Fruit fly (Drosophila melanogaster) whole organism, embryonic: ENCODE data around the gene Rab30.

Experiments used
- BEAF-32 ChIP-seq: fragments of 200-800 bp; sonication (Bioruptor generic); optimal IDR thresholded peaks from 3 replicates; lab custom pipeline; 2017; ENCODE audit warnings: missing biosample characterization, missing genetic modification characterization, mild to moderate bottlenecking, moderate library complexity, missing genetic modification reagents
- Bgb ChIP-seq: fragments of 200-800 bp; sonication (Bioruptor generic); IDR thresholded peaks from 2 replicates; pipeline ENCODE4 v1.3.6; 2022; ENCODE audit warnings: missing biosample characterization, missing genetic modification characterization; ENCODE audit not compliant: partially characterized antibody
- CG12155 ChIP-seq: fragments of 200-800 bp; sonication (Bioruptor generic); optimal IDR thresholded peaks from 3 replicates; lab custom pipeline; 2016; ENCODE audit warnings: missing biosample characterization, missing genetic modification characterization
- CG12391 ChIP-seq: fragments of 200-800 bp; sonication (Bioruptor generic); optimal IDR thresholded peaks from 3 replicates; lab custom pipeline; 2018; ENCODE audit warnings: missing biosample characterization, mild to moderate bottlenecking, missing genetic modification characterization, moderate library complexity
- CG13296 ChIP-seq: fragments of 200-800 bp; sonication (Bioruptor generic); optimal IDR thresholded peaks from 3 replicates; lab custom pipeline; 2018; ENCODE audit warnings: missing biosample characterization, mild to moderate bottlenecking, missing genetic modification characterization
- CG31365 ChIP-seq: fragments of 200-800 bp; sonication (Bioruptor generic); optimal IDR thresholded peaks from 2 replicates; lab custom pipeline; 2018; ENCODE audit warnings: missing biosample characterization, mild to moderate bottlenecking, missing genetic modification characterization
- CG32767 ChIP-seq: fragments of 200-800 bp; sonication (Bioruptor generic); IDR thresholded peaks from 2 replicates; pipeline ENCODE4 v1.3.6; 2022; ENCODE audit warnings: missing biosample characterization, missing genetic modification characterization
- CG33557 ChIP-seq: fragments of 200-800 bp; sonication (Bioruptor generic); optimal IDR thresholded peaks from 2 replicates; lab custom pipeline; 2019; ENCODE audit warnings: missing biosample characterization, mild to moderate bottlenecking, missing genetic modification characterization, moderate library complexity
- CG34422 ChIP-seq: fragments of 200-800 bp; sonication (Bioruptor generic); IDR thresholded peaks from 3 replicates; pipeline ENCODE4 v1.3.6; 2022; ENCODE audit warnings: missing biosample characterization, missing genetic modification characterization
- CG4282 ChIP-seq: fragments of 200-800 bp; sonication (Bioruptor generic); optimal IDR thresholded peaks from 2 replicates; lab custom pipeline; 2016; ENCODE audit warnings: missing biosample characterization, missing genetic modification characterization
- CG4820 ChIP-seq: fragments of 200-800 bp; sonication (Bioruptor generic); optimal IDR thresholded peaks from 3 replicates; lab custom pipeline; 2016; ENCODE audit warnings: missing biosample characterization, missing genetic modification characterization
- CG9215 ChIP-seq: fragments of 200-800 bp; sonication (Bioruptor generic); IDR thresholded peaks from 2 replicates; pipeline ENCODE4 v1.3.6; 2022; ENCODE audit warnings: missing biosample characterization, missing genetic modification characterization
- CTCF ChIP-seq: fragments of 200-800 bp; sonication (Bioruptor generic); optimal IDR thresholded peaks from 2 replicates; lab custom pipeline; 2017; ENCODE audit warnings: missing biosample characterization, mild to moderate bottlenecking, missing genetic modification characterization, moderate library complexity
- Camta ChIP-seq: fragments of 200-800 bp; sonication (Bioruptor generic); optimal IDR thresholded peaks from 2 replicates; lab custom pipeline; 2016; ENCODE audit warnings: missing biosample characterization, missing genetic modification characterization
- Dfd ChIP-seq, 2 experiments: fragments of >200 bp; optimal IDR thresholded peaks; 2 replicates each; lab custom pipeline; 2017; ENCODE audit warnings: missing biosample characterization in 2 of 2, missing genetic modification characterization in 2 of 2
- Doc2 ChIP-seq: fragments of 200-800 bp; sonication (Bioruptor generic); IDR thresholded peaks from 2 replicates; pipeline ENCODE4 v1.3.6; 2022; ENCODE audit warnings: missing biosample characterization, missing genetic modification characterization
- Dp ChIP-seq: fragments of 200-800 bp; sonication (Bioruptor generic); optimal IDR thresholded peaks from 2 replicates; lab custom pipeline; 2018; ENCODE audit warnings: missing biosample characterization, mild to moderate bottlenecking, missing genetic modification characterization, moderate library complexity
- E2f2 ChIP-seq: fragments of 200-800 bp; sonication (Bioruptor generic); IDR thresholded peaks from 2 replicates; pipeline ENCODE4 v1.3.6; 2022; ENCODE audit warnings: missing biosample characterization, missing genetic modification characterization
- HmgD ChIP-seq: fragments of 200-800 bp; sonication (Bioruptor generic); optimal IDR thresholded peaks from 3 replicates; lab custom pipeline; 2016; ENCODE audit warnings: missing biosample characterization, missing genetic modification characterization
- Med ChIP-seq: fragments of 200-800 bp; sonication (Bioruptor generic); peaks from one replicate; lab custom pipeline; 2016; ENCODE audit warnings: missing biosample characterization, missing genetic modification characterization, mild to moderate bottlenecking, inconsistent platforms, moderate library complexity
- Myb ChIP-seq: fragments of 200-800 bp; sonication (Bioruptor generic); optimal IDR thresholded peaks from 2 replicates; lab custom pipeline; 2016; ENCODE audit warnings: missing biosample characterization, missing genetic modification characterization
- NfI ChIP-seq: fragments of 200-800 bp; sonication (Bioruptor generic); optimal IDR thresholded peaks from 3 replicates; lab custom pipeline; 2018; ENCODE audit warnings: missing biosample characterization, mild to moderate bottlenecking, missing genetic modification characterization, moderate library complexity
- Tbp ChIP-seq: fragments of >200 bp; optimal IDR thresholded peaks from 2 replicates; lab custom pipeline; 2018; ENCODE audit warnings: missing biosample characterization, missing genetic modification characterization
- amos ChIP-seq: fragments of 200-800 bp; sonication (Bioruptor generic); IDR thresholded peaks from 2 replicates; pipeline ENCODE4 v1.3.6; 2022; ENCODE audit warnings: missing biosample characterization, missing genetic modification characterization; ENCODE audit not compliant: partially characterized antibody
- bbx ChIP-seq: fragments of 200-800 bp; sonication (Bioruptor generic); IDR thresholded peaks from 2 replicates; pipeline ENCODE4 v1.3.6; 2022; ENCODE audit warnings: missing biosample characterization, missing genetic modification characterization; ENCODE audit not compliant: partially characterized antibody
- bowl ChIP-seq: fragments of 200-800 bp; sonication (Bioruptor generic); IDR thresholded peaks from 2 replicates; pipeline ENCODE4 v1.3.6; 2022; ENCODE audit warnings: missing biosample characterization, missing genetic modification characterization
- chinmo ChIP-seq: fragments of 200-800 bp; sonication (Bioruptor generic); IDR thresholded peaks from 4 replicates; pipeline ENCODE4 v1.3.6; 2022; ENCODE audit warnings: missing biosample characterization, missing genetic modification characterization; ENCODE audit not compliant: partially characterized antibody
- crol ChIP-seq: fragments of 200-800 bp; sonication (Bioruptor generic); IDR thresholded peaks from 2 replicates; pipeline ENCODE4 v1.3.6; 2022; ENCODE audit warnings: missing biosample characterization, missing genetic modification characterization
- crp ChIP-seq, 2 experiments: fragments of 200-800 bp; sonication (Bioruptor generic); optimal IDR thresholded peaks; 2 replicates in 1 of 2; 3 replicates in 1 of 2; lab custom pipeline; 2017; ENCODE audit warnings: missing biosample characterization in 2 of 2, missing genetic modification characterization in 2 of 2, mild to moderate bottlenecking in 1 of 2, moderate library complexity in 1 of 2
- dysf ChIP-seq: fragments of 200-800 bp; sonication (Bioruptor generic); IDR thresholded peaks from 3 replicates; pipeline ENCODE4 v1.3.6; 2022; ENCODE audit warnings: missing biosample characterization, missing genetic modification characterization
- hb ChIP-seq: fragments of 200-800 bp; sonication (Bioruptor generic); IDR thresholded peaks from 3 replicates; pipeline ENCODE4 v1.3.6; 2022; ENCODE audit warnings: missing biosample characterization, missing genetic modification characterization; ENCODE audit not compliant: partially characterized antibody
- insv ChIP-seq, 2 experiments: fragments of 200-800 bp; sonication (Bioruptor generic); optimal IDR thresholded peaks; 3 replicates each; lab custom pipeline; 2016 to 2018; ENCODE audit warnings: missing biosample characterization in 2 of 2, missing genetic modification characterization in 2 of 2
- ken ChIP-seq: fragments of 200-800 bp; sonication (Bioruptor generic); IDR thresholded peaks from 3 replicates; pipeline ENCODE4 v1.3.6; 2022; ENCODE audit warnings: missing biosample characterization, missing genetic modification characterization
- lilli ChIP-seq: fragments of 200-800 bp; sonication (Bioruptor generic); optimal IDR thresholded peaks from 3 replicates; lab custom pipeline; 2016; ENCODE audit warnings: missing biosample characterization, missing genetic modification characterization
- nom ChIP-seq: fragments of 200-800 bp; sonication (Bioruptor generic); optimal IDR thresholded peaks from 2 replicates; lab custom pipeline; 2017; ENCODE audit warnings: missing biosample characterization, missing genetic modification characterization, mild to moderate bottlenecking, moderate library complexity, missing genetic modification reagents
- sr ChIP-seq: fragments of 200-800 bp; sonication (Bioruptor generic); IDR thresholded peaks from 3 replicates; pipeline ENCODE4 v1.3.6; 2022; ENCODE audit warnings: missing biosample characterization, missing genetic modification characterization
- stwl ChIP-seq: fragments of 200-800 bp; sonication (Bioruptor generic); optimal IDR thresholded peaks from 3 replicates; lab custom pipeline; 2018; ENCODE audit warnings: missing biosample characterization, mild to moderate bottlenecking, missing genetic modification characterization, moderate library complexity

Rab30 gene

DNA sequence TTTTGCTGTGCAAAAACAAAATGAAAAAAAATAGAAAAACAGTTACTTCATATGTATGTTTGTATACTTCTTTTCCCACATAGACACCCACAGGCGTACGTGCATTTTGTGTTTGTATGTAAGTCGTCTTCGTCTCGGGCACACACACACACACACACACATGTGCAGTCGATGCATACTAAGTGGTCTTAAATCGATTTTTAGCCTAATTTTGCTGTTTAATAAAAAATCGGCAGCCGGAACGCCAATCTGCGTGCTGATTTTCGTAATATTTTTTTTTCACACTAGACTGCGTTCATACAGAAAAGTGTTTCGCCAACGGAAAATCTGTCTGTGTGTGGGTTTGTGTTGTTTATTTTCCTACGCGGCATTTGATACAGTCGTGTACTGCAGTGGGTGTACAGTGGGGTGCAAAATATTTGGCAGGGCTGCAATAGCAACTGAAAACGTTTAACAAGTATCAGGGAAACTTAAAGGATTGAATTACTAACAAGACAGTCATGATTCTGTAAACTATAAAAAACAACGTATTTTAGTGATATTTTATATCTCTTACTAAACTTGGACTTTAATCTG is 782 bp upstream of the Rab30 start (continued):
- no peak for TF ChIP-seq Dfd (GFP tag; optimal IDR thresholded peaks at IDR 0.05; lab: Kevin White, UChicago)
- peak; percentile 61; the same call in 1 of the 3 replicates for TF ChIP-seq CG34422 (GFP tag; lab: Robert Waterston, UW)
- TF ChIP-seq bowl (GFP tag; lab: Robert Waterston, UW), result no peak
- TF ChIP-seq CG4820 (GFP tag; lab: Kevin White, UChicago), result no peak
- TF ChIP-seq Camta, result peak; percentile 3
- no peak for TF ChIP-seq CG9215 (GFP tag; lab: Robert Waterston, UW)
- TF ChIP-seq crp (GFP tag; optimal IDR thresholded peaks at IDR 0.05; lab: Kevin White, UChicago), result no peak
- TF ChIP-seq HmgD, result no peak
- no peak for TF ChIP-seq crol (GFP tag; lab: Robert Waterston, UW)
- TF ChIP-seq, all 482 proteins: peak for 155

DNA sequence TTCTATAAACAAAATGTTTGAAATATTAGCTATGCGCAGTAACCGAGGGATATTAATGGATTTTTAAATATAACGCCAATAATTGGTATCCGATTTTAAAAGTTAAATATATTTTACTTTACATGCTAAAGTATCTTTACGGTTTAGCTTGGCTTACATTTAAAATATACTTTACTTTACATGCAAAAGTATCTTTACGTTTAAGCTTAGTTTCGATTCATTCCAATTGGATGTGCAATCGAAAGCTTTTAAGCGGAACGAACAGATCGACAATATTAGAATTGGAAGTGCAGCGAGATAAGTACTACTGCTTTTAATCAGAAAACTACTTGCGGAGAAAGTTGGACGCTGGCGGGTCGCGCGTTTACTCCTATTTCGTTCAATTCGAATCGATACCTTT is 3.4 kb downstream of the Rab30 start:
- TF ChIP-seq CTCF (peak; percentile 74), CG33557 (GFP tag; lab: Kevin White, UChicago) (no peak), CG31365 (tag; lab: Kevin White, UChicago) (peak; percentile 4), CG12391 (no peak), bbx (GFP tag; lab: Robert Waterston, UW) (peak; percentile 42; the same call in 1 of the 2 replicates), Bgb (GFP tag; lab: Robert Waterston, UW) (peak; percentile 55), lilli (GFP tag; lab: Kevin White, UChicago) (no peak), stwl (tag; lab: Kevin White, UChicago) (no peak), chinmo (GFP tag; lab: Robert Waterston, UW) (peak; percentile 52; the same call in 1 of the 4 replicates), insv (GFP tag; optimal IDR thresholded peaks at IDR 0.05; lab: Kevin White, UChicago) (peak in 1 of 2 experiments; percentile 46), E2f2 (GFP tag; lab: Robert Waterston, UW) (0 out of 2 replicates have a peak, but pooled peaks have one; percentile 10), Tbp (GFP tag; lab: Kevin White, UChicago) (no peak), amos (GFP tag; lab: Robert Waterston, UW) (peak; percentile 36; the same call in 1 of the 2 replicates), Myb (GFP tag; lab: Kevin White, UChicago) (peak; percentile 15), Dp (GFP tag; lab: Kevin White, UChicago) (peak; percentile 11)

DNA sequence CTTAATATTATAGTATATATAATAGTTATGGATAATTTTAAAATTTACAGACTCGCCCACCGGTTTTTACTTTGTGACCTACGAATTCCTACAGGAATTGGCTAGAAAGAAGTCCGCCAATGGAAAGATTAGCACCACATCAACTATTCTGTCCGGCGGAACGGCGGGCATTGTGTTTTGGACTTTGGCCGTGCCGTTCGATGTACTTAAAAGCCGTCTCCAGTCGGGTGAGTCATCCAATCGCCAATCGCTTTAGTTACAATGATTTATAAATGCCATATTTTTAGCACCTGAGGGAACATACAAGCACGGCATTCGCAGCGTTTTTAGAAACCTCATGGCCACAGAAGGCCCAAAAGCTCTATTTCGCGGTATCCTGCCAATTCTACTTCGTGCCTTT is 4.0 kb downstream of the Rab30 start:
- TF ChIP-seq CG13296 (GFP tag; lab: Kevin White, UChicago) (no peak), Med (GFP tag; lab: Kevin White, UChicago) (peak; percentile 12), ken (GFP tag; lab: Robert Waterston, UW) (no peak), Doc2 (no peak), nom (GFP tag; lab: Kevin White, UChicago) (peak; percentile 65), NfI (GFP tag; lab: Kevin White, UChicago) (no peak), sr (no peak), CG12155 (GFP tag; lab: Kevin White, UChicago) (no peak), dysf (no peak), BEAF-32 (GFP tag; lab: Kevin White, UChicago) (no peak), hb (GFP tag; lab: Robert Waterston, UW) (no peak), CG32767 (no peak), CG4282 (GFP tag; lab: Kevin White, UChicago) (no peak)
- TF ChIP-seq, all 482 proteins: peak for 2
